Worm (Caenorhabditis elegans) whole organism, young adult: ENCODE measurements around the gene ZK938.10.

Source experiments
- T07F8.4 ChIP-seq: sonication (generic microtip); optimal IDR thresholded peaks from 2 replicates; lab custom pipeline; 2016; ENCODE audit warnings: mild to moderate bottlenecking, missing genetic modification characterization, moderate library complexity, missing compliant biosample characterization
- ama-1 ChIP-seq, 3 experiments: fragments of 150-350 bp in 1 of 3; sonication (generic microtip) in 2 of 3; optimal IDR thresholded peaks; 2 replicates each; lab custom pipeline; 2014 to 2018; ENCODE audit warnings: missing biosample characterization in 2 of 3, missing genetic modification characterization in 2 of 3, missing genetic modification reagents in 2 of 3
- attf-5 ChIP-seq: fragments of 200-800 bp; sonication (Bioruptor generic); optimal IDR thresholded peaks from 2 replicates; lab custom pipeline; 2018; ENCODE audit warnings: mild to moderate bottlenecking, missing genetic modification characterization, missing compliant biosample characterization
- lsl-1 ChIP-seq: fragments of 200-800 bp; sonication (Bioruptor generic); optimal IDR thresholded peaks from 2 replicates; lab custom pipeline; 2018; ENCODE audit warnings: mild to moderate bottlenecking, missing genetic modification characterization, moderate library complexity, missing compliant biosample characterization
- lsy-27 ChIP-seq: sonication (generic microtip); optimal IDR thresholded peaks from 2 replicates; lab custom pipeline; 2017; ENCODE audit warnings: missing genetic modification characterization, mild to moderate bottlenecking, missing compliant biosample characterization, antibody characterized with exemption, missing genotype, borderline replicate concordance; ENCODE audit not compliant: insufficient read depth
- madf-3 ChIP-seq: fragments of 200-800 bp; sonication (Bioruptor generic); IDR thresholded peaks from 2 replicates; pipeline ENCODE4 v1.3.6; 2022; ENCODE audit warnings: missing genetic modification reagents, missing genetic modification characterization, missing compliant biosample characterization
- nfyb-1 ChIP-seq: fragments of 200-800 bp; sonication (Bioruptor generic); IDR thresholded peaks from 2 replicates; pipeline ENCODE4 v1.3.6; 2022; ENCODE audit warnings: missing genetic modification reagents, missing genetic modification characterization, missing compliant biosample characterization
- snpc-4 ChIP-seq, 5 experiments: fragments of 150-350 bp in 1 of 5; sonication (generic microtip) in 4 of 5; optimal IDR thresholded peaks; 2 replicates each; lab custom pipeline; 2014 to 2018; ENCODE audit warnings: missing genetic modification characterization in 5 of 5, missing biosample characterization in 3 of 5, antibody characterized with exemption in 2 of 5, mild to moderate bottlenecking in 2 of 5, missing compliant biosample characterization in 2 of 5, missing genotype in 2 of 5, moderate library complexity in 2 of 5, missing genetic modification reagents in 1 of 5
- zim-3 ChIP-seq: sonication (generic microtip); optimal IDR thresholded peaks from 2 replicates; lab custom pipeline; 2017; ENCODE audit warnings: mild to moderate bottlenecking, missing genetic modification characterization, moderate library complexity, missing compliant biosample characterization
- ztf-25 ChIP-seq: fragments of 200-800 bp; sonication (Bioruptor generic); IDR thresholded peaks from 2 replicates; pipeline ENCODE4 v1.3.6; 2022; ENCODE audit warnings: missing genetic modification reagents, missing genetic modification characterization, missing compliant biosample characterization

DNA sequence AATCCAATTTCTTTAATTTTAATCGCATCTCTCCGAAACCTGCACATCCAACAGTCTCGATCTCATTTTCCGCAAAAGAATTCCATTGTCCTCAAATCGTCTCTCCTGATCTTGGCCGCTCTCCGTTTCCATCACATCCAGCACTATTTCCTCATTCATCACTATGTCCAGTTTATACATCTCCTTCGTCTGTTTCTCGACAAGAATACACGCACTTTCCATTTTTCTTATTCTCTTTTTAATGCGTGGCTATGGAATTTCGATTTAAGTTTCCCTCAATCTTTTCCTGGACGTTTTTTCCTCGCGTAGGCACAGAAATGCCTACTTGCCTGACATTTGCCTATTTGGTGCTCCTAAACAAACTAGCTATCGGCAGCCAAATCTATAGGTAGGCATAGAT lies 29.0 kb upstream of the ZK938.10 start:
- TF ChIP-seq madf-3 (GFP tag; lab: Robert Waterston, UW) (no peak), attf-5 (GFP tag; lab: Kevin White, UChicago) (no peak), snpc-4 (GFP tag; optimal IDR thresholded peaks at IDR 0.05; lab: Kevin White, UChicago) (no peak), snpc-4 (tag; optimal IDR thresholded peaks at IDR 0.05; lab: Kevin White, UChicago) (no peak), lsy-27 (tag; lab: Kevin White, UChicago) (no peak), ztf-25 (GFP tag; lab: Robert Waterston, UW) (no peak), zim-3 (tag; lab: Kevin White, UChicago) (no peak), T07F8.4 (tag; lab: Kevin White, UChicago) (no peak), ama-1 (optimal IDR thresholded peaks at IDR 0.05; lab: Kevin White, UChicago) (no peak), ama-1 (GFP tag; optimal IDR thresholded peaks at IDR 0.05; lab: Kevin White, UChicago) (no peak), lsl-1 (GFP tag; lab: Kevin White, UChicago) (no peak), nfyb-1 (GFP tag; lab: Robert Waterston, UW) (no peak)
